Fruit fly (Drosophila melanogaster) S2 (cell line): ENCODE measurements around the gene CG4991.

Source experiments
- CG8478 ChIP-seq: fragments of >200 bp; optimal IDR thresholded peaks from 2 replicates; lab custom pipeline; 2018
- CTCF ChIP-seq, 2 experiments: fragments of >200 bp; optimal IDR thresholded peaks; 2 replicates each; lab custom pipeline; 2018

DNA sequence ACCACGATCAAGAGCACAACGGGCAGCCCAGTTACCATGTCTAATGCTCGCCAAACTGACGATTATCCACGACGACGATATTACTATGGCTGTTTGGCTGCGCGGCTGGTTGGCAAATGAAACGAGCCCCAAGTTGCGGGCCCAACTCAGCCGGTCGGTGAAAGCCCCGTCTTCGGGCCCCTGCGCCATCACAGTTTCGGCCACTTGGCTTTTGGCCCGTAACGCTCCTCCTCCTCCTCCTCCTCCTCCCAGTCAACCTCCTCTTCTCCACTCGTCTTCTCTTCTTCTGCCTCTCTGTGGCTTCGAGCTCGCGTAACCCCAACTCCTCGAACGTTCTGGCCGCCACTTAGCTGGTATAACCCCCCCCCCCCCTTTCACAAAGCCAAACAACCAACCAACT is 4.1 kb upstream of the CG4991 start, which contains the start of gene CG8945:
- TF ChIP-seq CG8478 (lab: Kevin White, UChicago) = no peak
- no peak for TF ChIP-seq CTCF (optimal IDR thresholded peaks at IDR 0.05; lab: Kevin White, UChicago)
